Worm (Caenorhabditis elegans) whole organism, late embryonic: ENCODE measurements around the gene msp-63.

ENCODE experiments used
- ceh-24 ChIP-seq: sonication (generic microtip); optimal IDR thresholded peaks from 2 replicates; lab custom pipeline; 2016; ENCODE audit warnings: mild to moderate bottlenecking, missing genetic modification characterization, missing compliant biosample characterization
- ceh-30 ChIP-seq: fragments of 150-350 bp; optimal IDR thresholded peaks from 2 replicates; lab custom pipeline; 2014; ENCODE audit warnings: missing biosample characterization, missing genetic modification characterization
- elt-2 ChIP-seq: sonication (generic microtip); optimal IDR thresholded peaks from 2 replicates; lab custom pipeline; 2016; ENCODE audit warnings: missing genetic modification reagents, missing genetic modification characterization, missing compliant biosample characterization
- eyg-1 ChIP-seq: sonication (generic microtip); optimal IDR thresholded peaks from 2 replicates; lab custom pipeline; 2016; ENCODE audit warnings: missing genotype, missing genetic modification characterization, missing compliant biosample characterization
- fkh-6 ChIP-seq: sonication (generic microtip); optimal IDR thresholded peaks from 2 replicates; lab custom pipeline; 2016; ENCODE audit warnings: missing genetic modification characterization, missing compliant biosample characterization
- gmeb-2 ChIP-seq: sonication (generic microtip); optimal IDR thresholded peaks from 2 replicates; lab custom pipeline; 2016; ENCODE audit warnings: missing genetic modification characterization, inconsistent platforms, missing compliant biosample characterization
- hlh-30 ChIP-seq: sonication (generic microtip); optimal IDR thresholded peaks from 2 replicates; lab custom pipeline; 2017; ENCODE audit warnings: antibody characterized with exemption, missing genetic modification characterization, missing compliant biosample characterization; ENCODE audit not compliant: insufficient read depth
- madf-2 ChIP-seq: sonication (generic microtip); optimal IDR thresholded peaks from 2 replicates; lab custom pipeline; 2017; ENCODE audit warnings: missing genetic modification characterization, missing compliant biosample characterization
- npax-4 ChIP-seq: sonication (generic microtip); optimal IDR thresholded peaks from 2 replicates; lab custom pipeline; 2016; ENCODE audit warnings: missing genetic modification characterization, missing compliant biosample characterization
- pax-1 ChIP-seq: fragments of 150-350 bp; optimal IDR thresholded peaks from 2 replicates; lab custom pipeline; 2014; ENCODE audit warnings: missing biosample characterization, missing genetic modification characterization
- pqm-1 ChIP-seq: sonication (generic microtip); optimal IDR thresholded peaks from 2 replicates; lab custom pipeline; 2016; ENCODE audit warnings: missing genetic modification characterization, missing compliant biosample characterization
- tbx-2 ChIP-seq: sonication (generic microtip); optimal IDR thresholded peaks from 2 replicates; lab custom pipeline; 2016; ENCODE audit warnings: missing genetic modification characterization, missing compliant biosample characterization
- zip-5 ChIP-seq: sonication (generic microtip); optimal IDR thresholded peaks from 2 replicates; lab custom pipeline; 2016; ENCODE audit warnings: missing genetic modification characterization, missing compliant biosample characterization

Gene msp-63

ce11 chrII:5748395-5748794, 48.9 kb downstream of the msp-63 start:
- no peak for TF ChIP-seq madf-2 (tag; lab: Kevin White, UChicago)
- peak; percentile 93 for TF ChIP-seq elt-2 (tag; lab: Kevin White, UChicago)

ce11 chrII:5747312-5747711, 49.9 kb downstream of the msp-63 start:
- no peak for TF ChIP-seq fkh-6 (tag; lab: Kevin White, UChicago)
- no peak for TF ChIP-seq npax-4 (tag; lab: Kevin White, UChicago)
- TF ChIP-seq eyg-1 (tag; lab: Kevin White, UChicago) = no peak
- TF ChIP-seq ceh-30 (tag; lab: Kevin White, UChicago) = no peak
- TF ChIP-seq ceh-24 (tag; lab: Kevin White, UChicago) = no peak
- no peak for TF ChIP-seq hlh-30
- no peak for TF ChIP-seq pqm-1
- TF ChIP-seq pax-1 (tag; lab: Kevin White, UChicago) = no peak
- no peak for TF ChIP-seq tbx-2 (tag; lab: Kevin White, UChicago)
- no peak for TF ChIP-seq zip-5
- no peak for TF ChIP-seq gmeb-2 (tag; lab: Kevin White, UChicago)
